Worm (Caenorhabditis elegans) whole organism, L2 larva: Measurements from ENCODE around the gene hot-1.

Experiments
- alr-1 ChIP-seq: fragments of 150-350 bp; optimal IDR thresholded peaks from 2 replicates; lab custom pipeline; 2014; ENCODE audit warnings: missing biosample characterization, missing genetic modification characterization
- aly-2 ChIP-seq: fragments of 150-350 bp; optimal IDR thresholded peaks from 2 replicates; lab custom pipeline; 2014; ENCODE audit warnings: missing biosample characterization, missing genetic modification characterization

- TF ChIP-seq alr-1 (tag; lab: Kevin White, UChicago) (no peak), aly-2 (no peak)
These were observed 17.2 kb upstream of the hot-1 start for ce11 chrV:14603755-14604154.
